Fruit fly (Drosophila melanogaster): ENCODE results near the gene flfl.

Gene flfl

DNA sequence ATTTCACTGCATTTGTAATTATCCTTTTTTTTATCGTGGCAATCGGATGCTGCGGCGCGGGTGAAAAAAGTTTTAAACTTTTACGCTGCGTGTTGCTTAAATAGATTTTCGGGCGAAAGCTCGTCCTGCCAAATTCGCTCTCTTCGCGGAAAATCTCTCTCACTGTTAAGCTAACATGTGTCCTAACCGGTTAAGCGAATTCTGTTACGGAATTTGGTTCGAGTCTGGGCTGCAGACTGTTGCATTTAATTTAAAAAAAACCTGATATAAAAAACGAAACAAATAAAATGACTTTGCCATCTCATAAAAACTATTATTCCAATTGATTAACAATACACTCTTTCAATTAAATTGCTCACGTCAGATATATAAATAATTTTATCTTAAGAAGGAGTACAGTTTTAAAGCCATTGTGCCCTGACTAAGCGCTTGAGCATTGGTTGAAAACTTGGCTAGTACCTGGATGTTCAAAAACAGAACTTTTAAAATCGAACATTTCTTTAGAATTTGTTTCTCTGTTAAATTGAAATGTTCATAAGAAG lies 9.2 kb upstream of the flfl start, which contains the start of gene Task6:
TSS of gene Task6 (minus strand) at position 51 of the 542 bp plus-strand sequence.
- TF ChIP-seq CG17801 (GFP tag; optimal IDR thresholded peaks at IDR 0.05; ENCODE audit: partially characterized antibody) = no peak

- TF ChIP-seq CG17801 (GFP tag; optimal IDR thresholded peaks at IDR 0.05; ENCODE audit: partially characterized antibody) = no peak
Observed at dm6 chr3R:13676137-13677086, 7.3 kb upstream of the flfl start, which contains the start of the genes Lkb1 and CG9588. TSS of gene Lkb1 (plus strand) at chr3R:13676549. TSS of gene CG9588 (minus strand) at chr3R:13676681.

DNA sequence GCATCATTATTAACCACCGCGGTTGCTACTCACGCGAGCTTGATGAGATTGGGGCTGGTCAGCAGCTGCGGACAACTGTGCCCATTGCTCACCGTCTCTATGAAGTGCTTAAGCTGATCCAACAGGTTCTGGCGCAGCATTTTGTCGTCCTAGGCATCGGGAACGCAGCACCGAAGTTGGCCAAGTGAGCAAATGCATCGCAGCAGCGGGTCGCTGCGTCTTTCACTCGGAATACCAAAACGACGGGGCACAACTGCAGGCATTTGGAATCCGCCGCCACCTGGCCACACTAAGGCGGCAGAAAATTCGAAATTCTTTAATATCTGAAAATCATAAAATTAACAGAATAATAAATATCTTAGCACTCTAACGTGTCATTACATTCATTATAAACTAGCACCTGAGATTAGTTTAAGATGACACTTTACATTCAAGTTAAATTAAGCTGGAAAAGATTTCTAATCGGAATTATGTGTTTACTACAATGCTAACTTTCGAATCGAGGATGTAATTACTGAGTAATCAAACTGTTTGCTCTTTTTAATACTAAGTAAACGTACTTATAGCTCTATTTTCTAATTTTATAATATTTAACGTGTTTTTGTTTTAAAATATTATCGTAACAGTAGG lies 612 bp upstream of the flfl start:
- no peak for TF ChIP-seq CG17801 (GFP tag; optimal IDR thresholded peaks at IDR 0.05; ENCODE audit: partially characterized antibody)

DNA sequence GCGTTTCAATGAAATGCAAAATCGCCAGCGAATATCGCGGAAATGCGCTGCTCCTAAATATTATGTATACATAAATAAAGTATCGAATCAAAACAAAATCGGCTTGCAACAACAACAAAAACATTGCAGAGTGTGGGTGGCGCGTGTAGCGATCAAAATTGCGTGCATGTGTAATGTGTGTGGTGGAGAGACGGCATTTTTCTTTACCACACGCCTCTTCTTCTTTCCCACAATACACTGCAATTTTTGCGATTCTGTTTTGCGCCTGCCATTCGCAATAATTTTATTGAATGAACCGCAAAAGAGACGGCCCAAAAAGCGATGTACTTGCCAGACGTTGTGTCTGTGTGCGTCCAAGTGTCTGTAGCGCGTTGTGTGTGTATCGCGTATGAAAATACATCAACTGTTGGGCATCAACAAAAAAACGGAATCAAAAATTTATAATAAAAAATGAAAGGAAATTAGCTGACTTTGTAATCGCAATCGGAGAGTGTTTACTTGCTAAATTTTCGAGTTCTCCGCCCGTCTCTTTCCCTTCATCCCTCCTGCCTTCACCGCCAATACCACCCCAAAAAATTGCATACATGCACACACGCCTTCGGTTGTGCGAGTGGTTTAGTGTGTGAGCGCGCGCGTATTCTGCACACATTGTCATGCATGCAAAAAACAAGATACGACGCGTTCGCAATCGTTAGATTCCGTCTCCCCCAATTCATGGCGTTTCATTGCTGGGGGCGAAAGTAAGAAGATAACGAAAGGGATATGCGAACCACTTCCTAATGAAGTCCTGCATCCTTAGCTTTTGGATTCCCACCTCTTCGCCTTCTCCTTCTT lies 1.1 kb downstream of the flfl start:
- TF ChIP-seq CG17801 (GFP tag; optimal IDR thresholded peaks at IDR 0.05; ENCODE audit: partially characterized antibody) = no peak

DNA sequence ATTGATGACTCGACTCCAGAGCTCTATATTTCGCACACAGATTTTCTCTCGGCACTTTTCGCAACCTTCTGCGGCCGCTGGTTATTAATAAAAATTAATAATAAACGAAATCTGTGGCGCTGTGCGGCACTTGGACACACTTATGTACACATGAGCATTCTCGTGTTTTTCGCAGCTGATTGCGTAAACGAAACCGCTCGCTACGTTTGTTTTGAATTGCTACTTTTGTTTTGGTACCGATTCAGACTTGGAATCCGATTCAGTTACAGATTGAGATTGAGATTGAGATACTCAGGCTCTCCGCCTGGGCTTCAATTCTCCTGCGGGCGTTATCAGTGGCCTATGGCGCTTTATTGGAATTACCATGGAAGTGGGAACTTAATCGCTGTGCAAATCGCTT lies 2.2 kb downstream of the flfl start:
- TF ChIP-seq CG17801 (GFP tag; optimal IDR thresholded peaks at IDR 0.05; ENCODE audit: partially characterized antibody) = no peak

DNA sequence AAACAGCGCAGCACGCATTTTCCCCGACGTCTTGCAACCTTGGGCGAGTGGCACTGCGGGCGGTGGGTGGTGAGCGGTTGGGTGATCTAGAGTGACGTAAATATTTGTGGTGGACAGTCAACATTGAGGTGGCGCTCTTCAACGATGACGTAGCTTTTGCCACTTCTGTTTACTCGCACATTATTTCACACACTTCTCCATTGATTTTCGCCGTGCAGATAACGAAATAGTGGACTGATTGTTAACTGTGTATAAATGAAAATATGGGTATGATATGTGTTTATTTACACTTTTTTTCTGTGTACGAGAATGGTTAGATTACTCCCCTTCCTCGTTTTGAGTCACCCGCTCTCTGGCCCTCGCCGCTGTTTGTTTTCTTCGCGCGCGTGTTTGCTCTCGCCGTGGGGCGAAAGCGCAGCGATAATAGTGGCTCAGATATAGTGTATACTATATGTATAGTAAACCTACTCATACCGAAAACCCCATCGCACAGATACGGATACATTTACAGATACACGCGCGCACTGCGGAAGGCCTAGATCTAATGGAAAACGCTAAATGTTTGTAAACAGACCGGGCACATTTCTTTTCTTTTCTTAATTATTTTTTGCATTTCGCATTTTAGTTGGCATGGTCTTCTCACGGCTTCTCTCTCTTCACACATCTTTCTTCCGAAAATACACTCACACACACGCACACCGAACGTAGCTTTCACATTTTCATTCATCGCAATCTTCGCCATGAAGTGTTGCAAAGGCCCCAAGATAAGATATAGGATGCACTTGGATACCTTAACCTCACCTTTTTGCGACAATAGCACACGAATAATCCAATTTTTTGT lies 2.9 kb downstream of the flfl start, which contains the start of gene omd:
TSS of gene omd (minus strand) at position 840 of the 841 bp plus-strand sequence.
- no peak for TF ChIP-seq CG17801 (GFP tag; optimal IDR thresholded peaks at IDR 0.05; ENCODE audit: partially characterized antibody)

DNA sequence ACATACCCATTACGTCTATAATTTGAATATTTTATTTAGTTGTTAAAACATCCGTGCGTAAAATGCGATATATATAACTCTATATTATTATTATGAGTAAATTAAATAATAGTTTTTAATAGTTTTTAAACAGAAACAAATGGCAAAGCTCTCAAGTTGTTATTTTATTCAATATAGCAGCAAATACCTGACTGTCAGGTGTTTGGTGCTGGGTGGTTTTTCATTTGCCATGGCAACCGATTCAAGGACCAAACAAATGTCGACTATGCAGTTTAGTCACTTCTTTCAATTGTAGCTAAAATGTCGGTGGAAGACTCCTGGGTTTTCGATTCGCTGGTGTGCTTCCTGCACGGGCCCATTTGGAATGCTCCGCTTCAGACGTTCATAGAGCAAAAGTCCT lies 10.0 kb downstream of the flfl start, which contains the start of gene CG14367:
TSS of gene CG14367 (plus strand) at position 301 of the 400 bp plus-strand sequence.
- no peak for TF ChIP-seq CG17801 (GFP tag; optimal IDR thresholded peaks at IDR 0.05; ENCODE audit: partially characterized antibody)

dm6 chr3R:13699350-13699749 lies 15.6 kb downstream of the flfl start:
- TF ChIP-seq CG17801 (GFP tag; optimal IDR thresholded peaks at IDR 0.05; ENCODE audit: partially characterized antibody) = no peak

DNA sequence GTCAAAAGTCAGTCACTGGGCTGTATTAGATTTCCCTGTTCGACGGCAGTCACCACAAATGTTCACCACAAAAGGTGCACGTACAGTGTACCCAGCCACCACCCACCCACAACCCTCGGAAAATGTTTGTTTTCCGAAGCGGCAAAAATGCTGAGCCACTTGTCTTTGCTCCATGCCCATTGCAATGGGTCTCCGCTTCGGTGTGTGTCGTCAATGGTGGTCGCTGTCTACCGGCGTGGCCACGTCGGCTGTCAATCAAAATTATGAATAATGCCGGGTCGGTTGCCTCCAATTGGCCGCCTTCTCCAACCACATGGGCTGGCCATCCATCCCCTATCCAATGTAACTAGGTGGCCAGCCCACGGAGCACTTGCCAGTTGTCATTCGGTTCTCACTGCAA lies 16.5 kb downstream of the flfl start, which contains the start of gene ninaB:
TSS of gene ninaB (plus strand) at position 374 of the 400 bp plus-strand sequence.
- TF ChIP-seq CG17801 (GFP tag; optimal IDR thresholded peaks at IDR 0.05; ENCODE audit: partially characterized antibody) = no peak

DNA sequence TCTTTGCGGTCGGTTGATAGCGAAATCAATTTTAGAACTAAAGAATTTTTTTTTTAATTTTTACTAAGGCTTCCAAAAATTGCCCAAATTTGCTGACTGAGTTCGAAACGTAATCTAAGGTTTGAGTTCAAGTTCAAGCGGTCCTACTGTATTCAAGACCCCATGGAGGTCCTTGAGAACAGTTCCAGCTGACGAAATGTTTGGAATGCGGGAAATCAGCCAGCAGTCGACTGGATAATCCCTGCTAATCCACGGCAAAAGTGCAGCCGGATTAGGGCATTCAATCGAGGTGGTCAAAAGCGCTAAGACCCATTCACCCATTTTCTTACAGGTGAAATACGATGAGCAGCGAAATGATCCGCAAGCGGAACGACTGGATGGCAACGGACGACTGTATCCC lies 17.0 kb downstream of the flfl start, which contains the start of gene f-cup:
TSS of gene f-cup (minus strand) at position 101 of the 400 bp plus-strand sequence.
- TF ChIP-seq CG17801 (GFP tag; optimal IDR thresholded peaks at IDR 0.05; ENCODE audit: partially characterized antibody) = no peak

DNA sequence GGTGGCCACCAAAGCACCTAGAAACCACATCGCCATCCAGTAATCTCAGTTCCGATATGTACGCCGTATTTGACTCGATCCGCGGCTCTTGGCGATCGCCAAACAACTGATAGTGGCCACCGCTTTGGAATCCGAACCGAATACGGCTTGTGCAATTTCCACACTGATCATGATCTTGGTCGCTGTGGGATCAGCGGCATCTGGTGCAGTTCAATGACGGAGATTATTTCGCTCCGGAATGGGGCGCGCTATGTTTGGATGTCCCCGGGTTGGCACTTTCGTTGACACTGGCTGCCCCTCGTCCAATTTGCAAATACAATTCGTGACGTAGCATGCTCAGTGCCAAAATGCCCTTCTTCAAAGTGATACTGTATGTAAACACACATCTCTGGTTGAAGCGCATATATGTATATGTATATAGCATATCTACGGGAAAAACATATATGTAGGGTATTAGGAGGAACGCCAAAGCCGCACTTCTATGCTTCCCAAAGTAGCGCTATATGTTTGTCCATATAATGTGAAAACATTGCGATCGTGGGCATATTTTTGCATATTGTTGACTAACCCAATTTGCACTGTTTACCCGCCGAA lies 21.7 kb downstream of the flfl start, which contains the start of gene Adgf-D:
TSS of gene Adgf-D (minus strand) at position 111 of the 594 bp plus-strand sequence.
- TF ChIP-seq CG17801 (GFP tag; optimal IDR thresholded peaks at IDR 0.05; ENCODE audit: partially characterized antibody) = no peak

dm6 chr3R:13706457-13706856 lies 22.7 kb downstream of the flfl start, which contains the start of gene Adgf-C:
TSS of gene Adgf-C (plus strand) at chr3R:13706757.
- TF ChIP-seq CG17801 (GFP tag; optimal IDR thresholded peaks at IDR 0.05; ENCODE audit: partially characterized antibody) = no peak

DNA sequence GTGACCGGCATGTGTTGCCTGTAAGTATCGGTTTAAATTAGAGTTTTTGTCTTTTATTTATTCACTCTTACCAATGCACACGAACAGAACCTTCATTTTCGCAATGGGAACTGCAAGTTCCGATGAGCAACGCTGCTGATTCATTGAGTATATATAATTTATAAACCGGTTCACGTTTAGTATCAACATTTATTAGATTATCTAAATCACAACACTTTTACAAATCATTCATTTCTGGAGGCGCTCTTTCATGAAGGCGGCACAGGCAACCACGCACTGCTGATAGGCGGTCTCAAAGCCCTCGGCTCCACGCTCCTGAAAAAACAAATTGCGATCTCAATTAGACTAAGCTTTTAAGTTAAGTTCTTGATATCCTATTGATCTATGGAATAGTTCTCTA lies 26.1 kb downstream of the flfl start, which contains the start of gene Argp:
TSS of gene Argp (minus strand) at position 101 of the 400 bp plus-strand sequence.
- TF ChIP-seq CG17801 (GFP tag; optimal IDR thresholded peaks at IDR 0.05; ENCODE audit: partially characterized antibody) = no peak

All from ovary, adult (tissue).